Fruit fly (Drosophila melanogaster) whole organism, prepupa: ENCODE measurements around the gene Charon.

Source experiments
- CG10631 ChIP-seq: fragments of 200-800 bp; sonication (Bioruptor generic); optimal IDR thresholded peaks from 2 replicates; lab custom pipeline; 2016; ENCODE audit warnings: missing biosample characterization, missing genetic modification characterization
- CG10669 ChIP-seq: fragments of 200-800 bp; sonication (Bioruptor generic); optimal IDR thresholded peaks from 3 replicates; lab custom pipeline; 2018; ENCODE audit warnings: missing biosample characterization, mild to moderate bottlenecking, missing genetic modification characterization, moderate library complexity
- CG11762 ChIP-seq: fragments of 200-800 bp; sonication (Bioruptor generic); optimal IDR thresholded peaks from 3 replicates; lab custom pipeline; 2016; ENCODE audit warnings: missing biosample characterization, missing genetic modification characterization; ENCODE audit not compliant: insufficient read depth
- CG11902 ChIP-seq: fragments of 200-800 bp; sonication (Bioruptor generic); optimal IDR thresholded peaks from 3 replicates; lab custom pipeline; 2016; ENCODE audit warnings: missing biosample characterization, missing genetic modification characterization
- CG15336 ChIP-seq: fragments of 200-800 bp; sonication (Bioruptor generic); IDR thresholded peaks from 2 replicates; pipeline ENCODE4 v1.3.6; 2022; ENCODE audit warnings: missing biosample characterization, missing genetic modification characterization
- CG16779 ChIP-seq: fragments of 200-800 bp; sonication (Bioruptor generic); optimal IDR thresholded peaks from 3 replicates; lab custom pipeline; 2017; ENCODE audit warnings: missing biosample characterization, mild to moderate bottlenecking, missing genetic modification characterization
- CG3032 ChIP-seq: fragments of 200-800 bp; optimal IDR thresholded peaks from 2 replicates; lab custom pipeline; 2019; ENCODE audit warnings: missing biosample characterization, mild to moderate bottlenecking, missing genetic modification characterization, moderate library complexity
- CG31627 ChIP-seq: fragments of 200-800 bp; sonication (Bioruptor generic); optimal IDR thresholded peaks from 3 replicates; lab custom pipeline; 2016; ENCODE audit warnings: missing biosample characterization, missing genetic modification characterization
- CG32006 ChIP-seq: fragments of 200-800 bp; sonication (Bioruptor generic); optimal IDR thresholded peaks from 3 replicates; lab custom pipeline; 2017; ENCODE audit warnings: missing biosample characterization, mild to moderate bottlenecking, missing genetic modification characterization
- CG34406 ChIP-seq: fragments of 200-800 bp; sonication (Bioruptor generic); optimal IDR thresholded peaks from 3 replicates; lab custom pipeline; 2016; ENCODE audit warnings: missing biosample characterization, missing genetic modification characterization
- CG3919 ChIP-seq: fragments of 200-800 bp; sonication (Bioruptor generic); optimal IDR thresholded peaks from 3 replicates; lab custom pipeline; 2016; ENCODE audit warnings: missing biosample characterization, missing genetic modification characterization
- CG4318 ChIP-seq: fragments of 200-800 bp; sonication (Bioruptor generic); optimal IDR thresholded peaks from 3 replicates; lab custom pipeline; 2017; ENCODE audit warnings: missing biosample characterization, mild to moderate bottlenecking, missing genetic modification characterization
- CG6276 ChIP-seq: fragments of 200-800 bp; sonication (Bioruptor generic); optimal IDR thresholded peaks from 2 replicates; lab custom pipeline; 2017; ENCODE audit warnings: missing biosample characterization, mild to moderate bottlenecking, missing genetic modification characterization
- CG6808 ChIP-seq: fragments of 200-800 bp; sonication (Bioruptor generic); optimal IDR thresholded peaks from 3 replicates; lab custom pipeline; 2017; ENCODE audit warnings: missing biosample characterization, missing genetic modification characterization, mild to moderate bottlenecking, moderate library complexity, missing genetic modification reagents
- CG7368 ChIP-seq: fragments of 200-800 bp; sonication (Bioruptor generic); optimal IDR thresholded peaks from 3 replicates; lab custom pipeline; 2016; ENCODE audit warnings: missing biosample characterization, missing genetic modification characterization
- CG8319 ChIP-seq: fragments of 200-800 bp; sonication (Bioruptor generic); optimal IDR thresholded peaks from 3 replicates; lab custom pipeline; 2016; ENCODE audit warnings: missing biosample characterization, missing genetic modification characterization
- CG8632 ChIP-seq: fragments of 200-800 bp; sonication (Bioruptor generic); optimal IDR thresholded peaks from 3 replicates; lab custom pipeline; 2016; ENCODE audit warnings: missing biosample characterization, missing genetic modification characterization
- Eip75B ChIP-seq: fragments of 200-800 bp; sonication (Bioruptor generic); optimal IDR thresholded peaks from 3 replicates; lab custom pipeline; 2016; ENCODE audit warnings: missing biosample characterization, missing genetic modification characterization
- Eip78C ChIP-seq: fragments of 200-800 bp; sonication (Bioruptor generic); peaks from one replicate; lab custom pipeline; 2016; ENCODE audit warnings: missing biosample characterization, missing genetic modification characterization
- Ets96B ChIP-seq: fragments of 200-800 bp; optimal IDR thresholded peaks from 2 replicates; lab custom pipeline; 2019; ENCODE audit warnings: missing biosample characterization, mild to moderate bottlenecking, missing genetic modification characterization, moderate library complexity
- Gug ChIP-seq: fragments of 200-800 bp; sonication (Bioruptor generic); IDR thresholded peaks from 2 replicates; pipeline ENCODE4 v1.3.6; 2022; ENCODE audit warnings: missing biosample characterization, missing genetic modification characterization
- Hr39 ChIP-seq: fragments of 200-800 bp; sonication (Bioruptor generic); optimal IDR thresholded peaks from 2 replicates; lab custom pipeline; 2016; ENCODE audit warnings: missing biosample characterization, missing genetic modification characterization
- Lpt ChIP-seq: fragments of 200-800 bp; sonication (Bioruptor generic); optimal IDR thresholded peaks from 3 replicates; lab custom pipeline; 2016; ENCODE audit warnings: missing biosample characterization, missing genetic modification characterization
- Smox ChIP-seq: fragments of 200-800 bp; sonication (Bioruptor generic); optimal IDR thresholded peaks from 3 replicates; lab custom pipeline; 2016; ENCODE audit warnings: missing biosample characterization, missing genetic modification characterization
- Sox102F ChIP-seq: fragments of 200-800 bp; sonication (Bioruptor generic); optimal IDR thresholded peaks from 2 replicates; lab custom pipeline; 2016; ENCODE audit warnings: missing biosample characterization, mild to moderate bottlenecking, missing genetic modification characterization
- Sox14 ChIP-seq: fragments of 200-800 bp; sonication (Bioruptor generic); optimal IDR thresholded peaks from 3 replicates; lab custom pipeline; 2016; ENCODE audit warnings: missing biosample characterization, missing genetic modification characterization
- Sox15 ChIP-seq: fragments of 200-800 bp; sonication (Bioruptor generic); optimal IDR thresholded peaks from 3 replicates; lab custom pipeline; 2016; ENCODE audit warnings: missing biosample characterization, missing genetic modification characterization
- achi ChIP-seq: fragments of 200-800 bp; sonication (Bioruptor generic); optimal IDR thresholded peaks from 3 replicates; lab custom pipeline; 2016; ENCODE audit warnings: missing biosample characterization, missing genetic modification characterization
- cyc ChIP-seq: fragments of 200-800 bp; sonication (Bioruptor generic); optimal IDR thresholded peaks from 3 replicates; lab custom pipeline; 2016; ENCODE audit warnings: missing biosample characterization, missing genetic modification characterization
- dsx ChIP-seq: fragments of 200-800 bp; optimal IDR thresholded peaks from 3 replicates; lab custom pipeline; 2019; ENCODE audit warnings: missing biosample characterization, mild to moderate bottlenecking, missing genetic modification characterization, moderate library complexity; ENCODE audit not compliant: poor library complexity, severe bottlenecking
- eg ChIP-seq: fragments of 200-800 bp; sonication (Bioruptor generic); IDR thresholded peaks from 3 replicates; pipeline ENCODE4 v1.3.6; 2022; ENCODE audit warnings: missing biosample characterization, missing genetic modification characterization
- esn ChIP-seq: fragments of 200-800 bp; sonication (Bioruptor generic); optimal IDR thresholded peaks from 2 replicates; lab custom pipeline; 2016; ENCODE audit warnings: missing biosample characterization, mild to moderate bottlenecking, missing genetic modification characterization, moderate library complexity
- fkh ChIP-seq: fragments of 200-800 bp; sonication (Bioruptor generic); optimal IDR thresholded peaks from 3 replicates; lab custom pipeline; 2017; ENCODE audit warnings: missing biosample characterization, mild to moderate bottlenecking, missing genetic modification characterization, moderate library complexity
- lz ChIP-seq: fragments of 200-800 bp; sonication (Bioruptor generic); optimal IDR thresholded peaks from 3 replicates; lab custom pipeline; 2016; ENCODE audit warnings: missing biosample characterization, missing genetic modification characterization
- net ChIP-seq: fragments of 200-800 bp; sonication (Bioruptor generic); optimal IDR thresholded peaks from 3 replicates; lab custom pipeline; 2016; ENCODE audit warnings: missing biosample characterization, missing genetic modification characterization
- ss ChIP-seq, 2 experiments: fragments of 200-800 bp; sonication (Bioruptor generic); optimal IDR thresholded peaks; 2 replicates in 1 of 2; 3 replicates in 1 of 2; lab custom pipeline; 2017 to 2018; ENCODE audit warnings: mild to moderate bottlenecking in 2 of 2, missing biosample characterization in 2 of 2, missing genetic modification characterization in 2 of 2, moderate library complexity in 1 of 2
- svp ChIP-seq: fragments of 200-800 bp; sonication (Bioruptor generic); peaks from one replicate; lab custom pipeline; 2016; ENCODE audit warnings: missing biosample characterization, missing genetic modification characterization
- vri ChIP-seq: fragments of 200-800 bp; sonication (Bioruptor generic); optimal IDR thresholded peaks from 3 replicates; lab custom pipeline; 2016; ENCODE audit warnings: missing biosample characterization, mild to moderate bottlenecking, missing genetic modification characterization

Gene Charon

DNA sequence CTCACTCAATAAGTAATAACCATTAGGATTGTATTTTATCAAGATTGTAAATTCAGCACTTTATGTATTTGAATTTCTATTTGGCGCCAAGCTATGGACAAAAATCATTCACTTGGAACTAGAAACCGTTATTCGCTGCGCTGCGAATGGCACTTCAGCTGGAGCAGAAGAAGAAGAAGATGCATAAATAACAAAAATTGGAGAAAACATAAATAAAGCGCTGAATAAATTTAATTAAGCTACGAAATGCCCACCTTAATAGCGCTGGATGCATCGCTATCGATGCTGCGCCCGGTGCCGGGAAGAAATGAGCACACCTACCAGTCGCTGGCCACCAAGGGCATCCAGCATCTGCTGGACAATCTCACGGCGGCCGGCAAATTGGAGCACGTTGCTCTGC is 8.3 kb downstream of the Charon start, which contains the start of gene IntS14:
Gene IntS14 (plus strand): TSS at position 150 of the 400 bp plus-strand sequence.
- TF ChIP-seq Sox102F (GFP tag; lab: Kevin White, UChicago) (no peak), eg (GFP tag; lab: Robert Waterston, UW) (no peak), CG32006 (GFP tag; lab: Kevin White, UChicago) (no peak), Sox14 (GFP tag; lab: Kevin White, UChicago) (no peak), CG3919 (GFP tag; lab: Kevin White, UChicago) (no peak), CG34406 (no peak), Eip75B (GFP tag; lab: Kevin White, UChicago) (no peak), ss (GFP tag; optimal IDR thresholded peaks at IDR 0.05; lab: Kevin White, UChicago) (no peak), CG6276 (GFP tag; lab: Kevin White, UChicago) (no peak)

DNA sequence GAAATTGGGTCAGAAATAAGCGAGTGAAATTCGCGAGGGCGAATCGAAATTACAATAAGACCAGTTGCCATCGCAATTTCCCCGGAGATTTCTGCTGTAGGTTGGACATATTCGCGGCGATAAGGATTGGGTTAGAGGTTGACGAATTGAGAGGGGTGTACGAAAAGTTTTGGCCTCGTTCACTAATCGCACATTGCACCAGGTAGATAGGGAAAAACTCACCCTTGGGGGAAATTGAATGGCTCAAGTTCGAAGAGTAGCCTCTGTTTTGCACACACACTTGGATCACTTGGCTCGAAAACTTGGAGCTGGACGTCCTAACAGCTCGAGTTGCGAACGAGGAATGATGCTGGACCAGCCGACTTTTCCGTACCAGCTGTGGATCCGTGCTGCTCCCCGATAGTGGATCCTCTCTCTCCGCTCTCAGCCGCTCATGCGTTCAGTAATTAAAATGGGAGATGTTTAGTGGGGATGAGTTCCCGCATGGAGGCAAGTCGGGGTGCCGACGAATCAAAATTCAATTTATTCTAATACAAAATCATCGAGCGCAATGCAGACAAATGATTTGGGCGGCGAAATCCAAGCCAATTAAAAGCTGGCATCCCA is 9.0 kb downstream of the Charon start, which contains the start of gene CG5080:
Gene CG5080 (minus strand): TSS at position 349 of the 606 bp plus-strand sequence.
- peak; percentile 14 for TF ChIP-seq Eip75B (GFP tag; lab: Kevin White, UChicago)
- no peak for TF ChIP-seq CG16779 (tag; lab: Kevin White, UChicago)
- peak; percentile 100 for TF ChIP-seq svp (GFP tag; lab: Kevin White, UChicago)
- no peak for TF ChIP-seq cyc (GFP tag; lab: Kevin White, UChicago)
- TF ChIP-seq Eip78C, result peak; percentile 60

DNA sequence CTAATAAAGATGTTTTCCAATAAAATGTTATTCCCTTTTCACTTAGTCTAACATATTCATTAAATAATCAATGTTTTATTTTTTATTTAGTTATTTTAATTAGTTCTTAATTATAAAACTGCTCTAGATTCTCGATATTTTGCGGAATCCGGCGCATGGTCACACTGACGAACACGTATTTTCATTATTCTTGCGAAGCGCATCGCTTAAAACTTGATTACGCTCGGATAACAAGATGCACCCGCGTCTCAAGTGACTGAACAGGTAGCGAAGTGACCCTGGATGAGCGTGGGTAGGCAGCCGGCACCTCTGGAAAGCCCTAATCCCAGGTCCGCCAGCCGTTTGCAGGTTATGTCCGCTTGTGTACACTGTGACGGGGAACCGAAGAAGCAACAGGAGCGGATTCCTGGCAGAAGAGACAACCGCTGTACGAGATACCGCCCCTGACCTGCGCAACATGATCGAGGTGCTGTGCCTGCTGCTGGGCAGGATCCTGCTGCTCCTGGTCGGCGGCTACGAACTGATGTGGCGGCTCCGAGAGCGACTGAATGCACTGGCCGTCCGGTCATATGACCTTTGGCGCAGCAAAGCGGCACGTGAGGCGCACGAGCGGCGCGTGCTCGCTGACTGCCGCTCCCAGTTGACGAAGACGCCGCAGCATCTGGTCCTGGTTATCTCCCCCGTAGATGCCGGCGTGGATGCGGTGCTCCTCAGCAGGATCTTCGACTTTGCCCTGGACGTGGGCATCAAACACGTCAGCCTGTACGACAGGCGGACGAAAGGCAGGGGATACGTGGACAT is 13.9 kb downstream of the Charon start, which contains the start of gene Tango14:
Gene Tango14 (plus strand): TSS at position 143 of the 801 bp plus-strand sequence.
- TF ChIP-seq eg (GFP tag; lab: Robert Waterston, UW), result peak; percentile 35; the same call in 1 of the 3 replicates
- TF ChIP-seq lz (GFP tag; lab: Kevin White, UChicago), result no peak
- peak; percentile 35 for TF ChIP-seq svp (GFP tag; lab: Kevin White, UChicago)
- TF ChIP-seq Ets96B (tag; lab: Kevin White, UChicago), result no peak
- TF ChIP-seq Smox, result no peak
- no peak for TF ChIP-seq fkh (GFP tag; lab: Kevin White, UChicago)
- TF ChIP-seq Hr39, result no peak
- TF ChIP-seq CG7368, result no peak
- TF ChIP-seq vri (GFP tag; lab: Kevin White, UChicago), result no peak
- no peak for TF ChIP-seq CG11762
- TF ChIP-seq, all 60 proteins: peak for 2

DNA sequence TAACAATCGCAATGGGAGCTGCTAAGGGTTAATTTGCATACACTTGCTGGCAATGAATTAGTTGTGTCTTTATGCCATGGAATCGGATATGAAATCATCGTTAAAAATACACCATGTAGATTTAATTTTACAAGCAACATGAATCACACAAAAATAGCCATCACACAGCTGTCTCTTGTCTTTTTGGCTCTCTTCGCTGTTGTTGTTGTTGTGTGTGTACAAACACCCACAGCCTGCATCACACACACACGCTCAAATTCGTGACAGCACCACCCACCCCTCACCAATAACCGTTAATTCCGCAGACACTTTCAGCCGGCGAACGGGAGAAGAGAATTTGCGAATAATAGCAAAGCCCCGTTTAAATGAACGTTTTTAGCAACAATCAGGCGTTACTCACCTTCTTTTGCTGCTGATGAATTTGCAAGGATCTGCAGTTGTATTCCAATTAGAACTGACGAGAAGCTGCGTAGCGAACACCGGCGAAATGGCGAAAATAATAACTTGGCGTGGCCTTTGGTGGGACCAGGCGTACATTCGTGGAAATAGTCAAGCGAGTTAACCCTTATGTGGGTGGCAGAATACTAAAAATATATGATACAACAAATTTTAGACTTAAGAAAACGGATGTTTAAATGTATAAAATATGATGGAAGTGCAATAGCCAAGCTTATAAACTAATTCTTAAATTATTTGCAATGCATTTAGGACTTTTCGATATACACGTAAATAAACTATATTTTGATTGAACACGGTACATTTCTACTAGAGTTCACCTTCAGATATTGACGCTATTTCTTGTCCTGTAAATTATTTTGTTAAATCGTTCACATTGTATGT is 14.7 kb downstream of the Charon start, which contains the start of gene capt:
Gene capt (minus strand): TSS at position 584 of the 840 bp plus-strand sequence.
- no peak for TF ChIP-seq CG32006 (GFP tag; lab: Kevin White, UChicago)
- TF ChIP-seq dsx (GFP tag; lab: Kevin White, UChicago), result no peak
- TF ChIP-seq Ets96B (tag; lab: Kevin White, UChicago), result peak; percentile 33
- no peak for TF ChIP-seq CG6276 (GFP tag; lab: Kevin White, UChicago)
- TF ChIP-seq Eip78C, result peak; percentile 66
- no peak for TF ChIP-seq CG10669
- no peak for TF ChIP-seq CG4318 (GFP tag; lab: Kevin White, UChicago)
- no peak for TF ChIP-seq CG8632 (GFP tag; lab: Kevin White, UChicago)
- peak; percentile 7 for TF ChIP-seq CG6808 (GFP tag; lab: Kevin White, UChicago)
- TF ChIP-seq CG3919 (GFP tag; lab: Kevin White, UChicago), result no peak
- TF ChIP-seq CG8319, result no peak
- peak; percentile 66 for TF ChIP-seq Hr39
- peak; percentile 7 for TF ChIP-seq CG11902 (GFP tag; lab: Kevin White, UChicago)
- no peak for TF ChIP-seq CG10631 (GFP tag; lab: Kevin White, UChicago)
- TF ChIP-seq CG31627 (GFP tag; lab: Kevin White, UChicago), result peak; percentile 65
- peak; percentile 18 for TF ChIP-seq vri (GFP tag; lab: Kevin White, UChicago)
- TF ChIP-seq CG3032 (tag; lab: Kevin White, UChicago), result peak; percentile 51
- TF ChIP-seq esn (GFP tag; lab: Kevin White, UChicago), result peak; percentile 30
- peak; percentile 54 for TF ChIP-seq cyc (GFP tag; lab: Kevin White, UChicago)
- TF ChIP-seq ss (GFP tag; optimal IDR thresholded peaks at IDR 0.05; lab: Kevin White, UChicago), result peak; percentile 33 to 50
- TF ChIP-seq net (GFP tag; lab: Kevin White, UChicago), result no peak
- no peak for TF ChIP-seq Lpt (GFP tag; lab: Kevin White, UChicago)
- peak; percentile 59 for TF ChIP-seq lz (GFP tag; lab: Kevin White, UChicago)
- TF ChIP-seq CG15336 (GFP tag; lab: Robert Waterston, UW), result peak; percentile 37; the same call in 1 of the 2 replicates
- TF ChIP-seq achi (GFP tag; lab: Kevin White, UChicago), result no peak
- no peak for TF ChIP-seq Eip75B (GFP tag; lab: Kevin White, UChicago)
- no peak for TF ChIP-seq CG11762
- no peak for TF ChIP-seq Gug (GFP tag; lab: Robert Waterston, UW)
- TF ChIP-seq Sox15 (GFP tag; lab: Kevin White, UChicago), result peak; percentile 8
